Fruit fly (Drosophila melanogaster) whole organism: ENCODE results near the gene Tet.

Source experiments
- Dll ChIP-seq: fragments of >200 bp; optimal IDR thresholded peaks from 2 replicates; lab custom pipeline; 2017
- EcR ChIP-seq, 2 experiments: fragments of >200 bp; optimal IDR thresholded peaks; 2 replicates each; lab custom pipeline; 2017; ENCODE audit warnings: missing biosample characterization in 2 of 2, missing genetic modification characterization in 2 of 2, missing genetic modification reagents in 2 of 2
- pan ChIP-seq: fragments of >200 bp; optimal IDR thresholded peaks from 2 replicates; lab custom pipeline; 2017
- psq ChIP-seq: fragments of >200 bp; optimal IDR thresholded peaks from 2 replicates; lab custom pipeline; 2017

dm6 chr3L:2848269-2848668, 30.7 kb downstream of the Tet start:
- TF ChIP-seq pan (lab: Kevin White, UChicago) (no peak), Dll (lab: Kevin White, UChicago) (no peak), EcR (GFP tag; optimal IDR thresholded peaks at IDR 0.05; lab: Kevin White, UChicago) (no peak), psq (no peak)
